Worm (Caenorhabditis elegans) whole organism, L3 larva: ENCODE data around the gene srm-6.

Experiments used
- fkh-2 ChIP-seq: fragments of 150-350 bp; optimal IDR thresholded peaks from 2 replicates; lab custom pipeline; 2014; ENCODE audit warnings: missing biosample characterization, missing genetic modification reagents, missing genetic modification characterization
- nhr-25 ChIP-seq: sonication (generic microtip); optimal IDR thresholded peaks from 2 replicates; lab custom pipeline; 2017; ENCODE audit warnings: missing biosample characterization, missing genetic modification characterization
- pha-4 ChIP-seq: fragments of 150-350 bp; optimal IDR thresholded peaks from 2 replicates; lab custom pipeline; 2014; ENCODE audit warnings: missing biosample characterization, missing genetic modification reagents, missing genetic modification characterization
- unc-62 ChIP-seq: fragments of 150-350 bp; sonication (generic microtip); optimal IDR thresholded peaks from 4 replicates; lab custom pipeline; 2014; ENCODE audit warnings: missing biosample characterization, missing genetic modification reagents, missing genetic modification characterization

- TF ChIP-seq fkh-2 (tag; lab: Kevin White, UChicago) (no peak), nhr-25 (tag; lab: Kevin White, UChicago) (peak; percentile 49), pha-4 (no peak), unc-62 (GFP tag; lab: Kevin White, UChicago) (no peak)
Observed at ce11 chrV:14354258-14354877, 17.6 kb downstream of the srm-6 start, which contains the start of gene Y49A3A.3.
